Worm (Caenorhabditis elegans) whole organism, midembryonic: ENCODE results near the gene mccc-2.

Experiments
- T22C8.4 ChIP-seq: fragments of 200-800 bp; sonication (Bioruptor generic); IDR thresholded peaks from 2 replicates; pipeline ENCODE4 v1.3.6; 2022; ENCODE audit warnings: missing genetic modification characterization, missing compliant biosample characterization
- cog-1 ChIP-seq: sonication (generic microtip); optimal IDR thresholded peaks from 2 replicates; lab custom pipeline; 2016; ENCODE audit warnings: missing genetic modification characterization, missing compliant biosample characterization
- flt-1 ChIP-seq: fragments of 200-800 bp; sonication (Bioruptor generic); IDR thresholded peaks from 2 replicates; pipeline ENCODE4 v1.3.6; 2022; ENCODE audit warnings: missing genetic modification characterization, missing compliant biosample characterization
- klf-2 ChIP-seq: fragments of 200-800 bp; sonication (Bioruptor generic); conservative IDR thresholded peaks from 2 replicates; pipeline ENCODE4 v1.3.6; 2022; ENCODE audit warnings: missing genetic modification reagents, missing genetic modification characterization, missing compliant biosample characterization
- med-1 ChIP-seq: sonication (generic microtip); optimal IDR thresholded peaks from 2 replicates; lab custom pipeline; 2017; ENCODE audit warnings: missing genetic modification characterization, mild to moderate bottlenecking, missing compliant biosample characterization, antibody characterized with exemption, missing genetic modification reagents; ENCODE audit not compliant: insufficient read depth
- ref-1 ChIP-seq: fragments of 200-800 bp; sonication (Bioruptor generic); conservative IDR thresholded peaks from 2 replicates; pipeline ENCODE4 v1.3.6; 2022; ENCODE audit warnings: missing genetic modification reagents, missing genetic modification characterization, missing compliant biosample characterization
- tab-1 ChIP-seq: fragments of 200-800 bp; sonication (Bioruptor generic); IDR thresholded peaks from 2 replicates; pipeline ENCODE4 v1.3.6; 2022; ENCODE audit warnings: missing genetic modification characterization, missing compliant biosample characterization
- ztf-23 ChIP-seq: fragments of 200-800 bp; sonication (Bioruptor generic); IDR thresholded peaks from 2 replicates; pipeline ENCODE4 v1.3.6; 2022; ENCODE audit warnings: missing genetic modification reagents, missing genetic modification characterization, missing compliant biosample characterization
- ztf-29 ChIP-seq: fragments of 200-800 bp; sonication (Bioruptor generic); IDR thresholded peaks from 2 replicates; pipeline ENCODE4 v1.3.6; 2022; ENCODE audit warnings: missing genetic modification reagents, missing genetic modification characterization, missing compliant biosample characterization

The mccc-2 gene

DNA sequence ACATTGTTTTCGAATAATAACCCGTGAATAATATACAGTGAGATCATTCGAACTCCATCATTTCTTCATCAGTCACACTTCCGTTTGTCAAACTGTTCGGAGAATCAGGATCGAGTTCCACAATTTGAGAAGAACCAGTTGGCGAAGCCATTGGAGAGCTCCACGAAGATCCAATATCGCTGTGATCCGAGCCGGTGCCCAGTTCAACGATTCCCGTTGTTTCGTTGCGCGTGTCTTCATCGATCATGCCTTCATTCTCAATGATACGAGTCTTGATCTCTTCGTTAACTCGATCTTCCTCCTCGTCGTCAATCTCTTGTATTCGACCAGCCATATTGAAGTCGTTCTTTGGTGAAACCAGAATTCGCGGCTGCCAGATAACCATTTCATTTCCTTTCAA, 37.5 kb downstream of the mccc-2 start:
- TF ChIP-seq med-1 (GFP tag; lab: Kevin White, UChicago) (no peak), T22C8.4 (GFP tag; lab: Robert Waterston, UW) (no peak), flt-1 (no peak), ztf-23 (GFP tag; lab: Robert Waterston, UW) (no peak), tab-1 (no peak), cog-1 (no peak), klf-2 (GFP tag; lab: Robert Waterston, UW) (no peak), ztf-29 (no peak), ref-1 (GFP tag; lab: Robert Waterston, UW) (no peak)

DNA sequence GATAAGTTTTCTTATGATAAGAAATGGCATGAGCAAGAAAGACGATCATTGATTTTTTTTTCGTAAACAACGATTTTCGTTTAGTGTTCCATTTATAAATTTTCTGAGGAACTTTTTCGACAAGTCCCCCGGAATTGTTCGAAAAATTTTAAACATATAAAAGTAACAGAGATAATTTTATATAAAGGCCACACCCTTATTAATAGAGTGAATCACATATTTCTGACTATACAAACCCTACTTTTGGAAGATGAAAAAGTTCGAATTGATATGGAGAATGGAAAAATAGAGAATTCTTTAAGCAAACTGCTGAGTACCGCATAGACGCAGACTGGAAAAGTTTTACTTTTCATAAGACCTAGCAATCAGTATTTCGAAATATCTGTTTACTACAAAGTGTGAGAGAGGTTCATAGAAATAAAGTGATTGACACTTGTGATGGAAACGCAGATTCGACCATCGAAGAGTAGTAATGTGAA, 38.0 kb downstream of the mccc-2 start:
- no peak for TF ChIP-seq ztf-29
- no peak for TF ChIP-seq tab-1
- TF ChIP-seq T22C8.4 (GFP tag; lab: Robert Waterston, UW): no peak
- no peak for TF ChIP-seq klf-2 (GFP tag; lab: Robert Waterston, UW)
- TF ChIP-seq med-1 (GFP tag; lab: Kevin White, UChicago): no peak
- TF ChIP-seq cog-1: no peak

DNA sequence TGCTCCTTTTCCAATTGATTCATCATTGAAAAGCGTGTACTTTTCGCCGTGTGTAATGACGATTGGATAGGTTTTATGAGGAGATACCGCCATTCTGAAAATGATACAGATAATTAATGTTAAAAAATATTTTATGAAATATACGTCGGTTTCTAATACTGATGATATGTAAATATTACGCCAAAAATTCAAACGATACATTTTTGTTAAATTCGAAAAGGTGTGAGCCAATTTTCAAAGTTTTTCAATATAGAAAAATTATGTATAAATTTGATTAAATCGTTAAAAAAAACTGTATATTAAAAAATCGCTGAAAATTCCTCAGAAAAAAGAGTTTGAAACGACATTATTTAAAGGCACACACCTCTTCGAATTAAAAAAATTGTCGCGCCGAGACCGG, 38.6 kb downstream of the mccc-2 start, which contains the start of gene ikke-1:
ikke-1 (minus strand) TSS at position 101 of the 400 bp plus-strand sequence.
- TF ChIP-seq cog-1 (no peak), med-1 (GFP tag; lab: Kevin White, UChicago) (no peak), T22C8.4 (GFP tag; lab: Robert Waterston, UW) (no peak)

DNA sequence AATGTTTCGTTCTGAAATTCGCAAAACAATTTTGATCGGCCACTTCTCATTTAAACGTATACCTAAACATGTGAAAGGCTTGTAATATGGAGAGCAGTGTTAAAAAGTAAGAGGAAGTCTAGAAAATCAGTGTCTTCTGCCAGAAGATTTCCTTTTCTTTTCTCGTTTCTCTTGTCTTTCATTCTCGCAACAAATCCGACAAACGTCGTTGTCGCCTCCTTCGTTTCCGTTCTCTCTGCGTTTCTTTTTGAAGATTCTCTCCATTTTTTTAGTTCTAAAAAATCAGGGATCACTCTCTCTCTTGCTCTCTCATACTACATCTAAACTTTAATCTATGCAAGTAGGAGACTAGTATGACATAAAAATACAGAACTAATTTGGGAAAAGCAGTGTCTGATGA, 41.9 kb downstream of the mccc-2 start:
- TF ChIP-seq cog-1: no peak
- no peak for TF ChIP-seq T22C8.4 (GFP tag; lab: Robert Waterston, UW)
- TF ChIP-seq med-1 (GFP tag; lab: Kevin White, UChicago): no peak
- no peak for TF ChIP-seq klf-2 (GFP tag; lab: Robert Waterston, UW)
- TF ChIP-seq flt-1: no peak
- TF ChIP-seq ref-1 (GFP tag; lab: Robert Waterston, UW): no peak
- no peak for TF ChIP-seq tab-1
- no peak for TF ChIP-seq ztf-29
- no peak for TF ChIP-seq ztf-23 (GFP tag; lab: Robert Waterston, UW)

DNA sequence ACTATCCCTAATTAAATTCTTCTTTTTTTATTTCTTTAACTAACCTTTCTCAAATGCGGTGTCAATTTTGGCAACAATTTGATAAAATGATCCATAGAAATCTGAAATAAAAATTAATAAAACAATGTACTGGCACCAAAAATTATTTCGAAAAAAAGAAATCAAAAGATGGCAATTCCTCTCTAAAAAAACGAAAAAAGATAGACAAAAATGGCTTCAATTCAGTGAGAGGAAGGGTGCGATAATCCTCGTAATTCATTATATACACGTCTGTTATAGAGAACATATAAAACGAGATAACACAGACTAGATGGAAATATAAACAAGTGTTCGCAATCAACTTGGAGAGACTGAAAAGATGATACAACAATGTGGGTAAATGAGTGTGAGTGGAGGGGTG, 43.3 kb downstream of the mccc-2 start, which contains the start of gene R107.2:
R107.2 (minus strand) TSS at position 101 of the 400 bp plus-strand sequence.
- TF ChIP-seq ref-1 (GFP tag; lab: Robert Waterston, UW) (no peak), tab-1 (no peak), med-1 (GFP tag; lab: Kevin White, UChicago) (no peak), ztf-29 (no peak), cog-1 (no peak), klf-2 (GFP tag; lab: Robert Waterston, UW) (no peak), ztf-23 (GFP tag; lab: Robert Waterston, UW) (no peak), flt-1 (no peak)

DNA sequence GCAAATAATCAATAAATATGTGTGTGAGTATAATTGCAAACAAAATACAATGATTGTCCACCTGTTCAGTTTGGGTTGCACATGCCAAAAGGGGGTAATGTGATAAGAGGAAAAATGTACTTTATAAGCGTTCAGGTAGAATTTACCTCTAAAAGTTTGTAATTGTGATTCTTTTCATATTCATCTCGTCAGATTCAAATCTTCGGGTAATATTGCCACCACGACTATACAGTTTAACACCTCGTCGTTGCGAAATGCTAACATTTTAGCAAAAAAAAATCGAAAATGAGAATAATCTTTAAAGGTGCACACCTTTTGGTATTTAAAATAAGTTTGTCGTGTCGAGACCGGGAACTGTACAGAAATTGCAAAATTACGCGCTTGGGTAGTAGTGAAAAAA, 46.0 kb downstream of the mccc-2 start, which contains the start of gene nac-2:
nac-2 (minus strand) TSS at position 101 of the 400 bp plus-strand sequence.
- TF ChIP-seq med-1 (GFP tag; lab: Kevin White, UChicago) (no peak), ref-1 (GFP tag; lab: Robert Waterston, UW) (no peak), flt-1 (no peak), tab-1 (no peak), cog-1 (no peak), klf-2 (GFP tag; lab: Robert Waterston, UW) (no peak), T22C8.4 (GFP tag; lab: Robert Waterston, UW) (no peak), ztf-29 (no peak), ztf-23 (GFP tag; lab: Robert Waterston, UW) (no peak)

DNA sequence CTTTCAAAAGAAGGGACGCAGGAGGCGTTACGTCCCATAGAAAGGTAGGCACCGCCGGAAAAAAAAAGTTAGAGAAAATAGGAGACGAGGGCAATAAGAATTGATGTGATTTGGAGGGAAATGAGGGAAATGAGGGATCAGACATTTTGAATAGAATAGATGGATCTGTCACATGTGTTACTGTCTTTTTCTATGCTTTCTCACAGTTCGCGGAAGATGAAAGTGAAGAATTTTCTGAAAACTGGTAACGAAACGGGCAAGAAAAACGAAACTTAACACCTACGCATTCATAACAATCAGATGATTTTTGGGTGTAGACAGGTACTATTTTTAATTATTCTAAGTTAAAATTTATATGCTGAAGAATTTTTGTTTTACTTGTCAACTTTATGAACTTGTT, 51.5 kb downstream of the mccc-2 start, which contains the start of gene R107.9:
R107.9 (plus strand) TSS at position 301 of the 400 bp plus-strand sequence.
- TF ChIP-seq med-1 (GFP tag; lab: Kevin White, UChicago): no peak
- TF ChIP-seq T22C8.4 (GFP tag; lab: Robert Waterston, UW): no peak
